Worm (Caenorhabditis elegans) whole organism, L2 larva: Measurements from ENCODE around the gene srbc-76.

ENCODE experiments used
- ZK546.5 ChIP-seq: sonication (generic microtip); optimal IDR thresholded peaks from 2 replicates; lab custom pipeline; 2017; ENCODE audit warnings: missing biosample characterization, missing genetic modification characterization
- lin-11 ChIP-seq: fragments of 150-350 bp; sonication (generic microtip); optimal IDR thresholded peaks from 2 replicates; lab custom pipeline; 2014; ENCODE audit warnings: missing biosample characterization, missing genetic modification characterization, inconsistent platforms, mixed read lengths
- nhr-11 ChIP-seq: fragments of 150-350 bp; optimal IDR thresholded peaks from 2 replicates; lab custom pipeline; 2014; ENCODE audit warnings: missing biosample characterization, missing genetic modification characterization
- nhr-25 ChIP-seq: fragments of 150-350 bp; sonication (generic microtip); optimal IDR thresholded peaks from 3 replicates; lab custom pipeline; 2014; ENCODE audit warnings: missing biosample characterization, missing genetic modification characterization
- sma-3 ChIP-seq: sonication (generic microtip); optimal IDR thresholded peaks from 2 replicates; lab custom pipeline; 2016; ENCODE audit warnings: missing genetic modification reagents, missing genetic modification characterization, missing compliant biosample characterization
- unc-55 ChIP-seq: fragments of 150-350 bp; sonication (generic microtip); optimal IDR thresholded peaks from 3 replicates; lab custom pipeline; 2014; ENCODE audit warnings: missing biosample characterization, missing genetic modification reagents, missing genetic modification characterization
- unc-62 ChIP-seq: fragments of 150-350 bp; optimal IDR thresholded peaks from 2 replicates; lab custom pipeline; 2014; ENCODE audit warnings: missing biosample characterization, missing genetic modification reagents, missing genetic modification characterization
- ztf-11 ChIP-seq: sonication (generic microtip); optimal IDR thresholded peaks from 2 replicates; lab custom pipeline; 2017; ENCODE audit warnings: missing biosample characterization, missing genetic modification characterization

- TF ChIP-seq unc-62 = no peak
- TF ChIP-seq unc-55 (GFP tag; lab: Kevin White, UChicago) = no peak
- TF ChIP-seq sma-3 = no peak
- no peak for TF ChIP-seq nhr-11 (tag; lab: Kevin White, UChicago)
- TF ChIP-seq ZK546.5 (tag; lab: Kevin White, UChicago) = no peak
- no peak for TF ChIP-seq nhr-25 (tag; lab: Kevin White, UChicago)
- TF ChIP-seq ztf-11 = no peak
- no peak for TF ChIP-seq lin-11 (tag; lab: Kevin White, UChicago)
These were observed 26.5 kb upstream of the srbc-76 start, which contains the start of gene srw-14 for ce11 chrV:15225650-15226049.
